Worm (Caenorhabditis elegans) whole organism, late embryonic: Measurements from ENCODE around the gene Y54G2A.16.

Experiments
- F13H6.1 ChIP-seq: sonication (generic microtip); optimal IDR thresholded peaks from 2 replicates; lab custom pipeline; 2016; ENCODE audit warnings: missing genetic modification characterization, missing compliant biosample characterization
- elt-2 ChIP-seq: sonication (generic microtip); optimal IDR thresholded peaks from 2 replicates; lab custom pipeline; 2016; ENCODE audit warnings: missing genetic modification reagents, missing genetic modification characterization, missing compliant biosample characterization
- odd-2 ChIP-seq: sonication (generic microtip); optimal IDR thresholded peaks from 2 replicates; lab custom pipeline; 2017; ENCODE audit warnings: antibody characterized with exemption, mild to moderate bottlenecking, missing genetic modification characterization, missing compliant biosample characterization
- pax-1 ChIP-seq: fragments of 150-350 bp; optimal IDR thresholded peaks from 2 replicates; lab custom pipeline; 2014; ENCODE audit warnings: missing biosample characterization, missing genetic modification characterization
- unc-55 ChIP-seq: sonication (generic microtip); optimal IDR thresholded peaks from 2 replicates; lab custom pipeline; 2017; ENCODE audit warnings: missing biosample characterization, missing genetic modification reagents, missing genetic modification characterization

DNA sequence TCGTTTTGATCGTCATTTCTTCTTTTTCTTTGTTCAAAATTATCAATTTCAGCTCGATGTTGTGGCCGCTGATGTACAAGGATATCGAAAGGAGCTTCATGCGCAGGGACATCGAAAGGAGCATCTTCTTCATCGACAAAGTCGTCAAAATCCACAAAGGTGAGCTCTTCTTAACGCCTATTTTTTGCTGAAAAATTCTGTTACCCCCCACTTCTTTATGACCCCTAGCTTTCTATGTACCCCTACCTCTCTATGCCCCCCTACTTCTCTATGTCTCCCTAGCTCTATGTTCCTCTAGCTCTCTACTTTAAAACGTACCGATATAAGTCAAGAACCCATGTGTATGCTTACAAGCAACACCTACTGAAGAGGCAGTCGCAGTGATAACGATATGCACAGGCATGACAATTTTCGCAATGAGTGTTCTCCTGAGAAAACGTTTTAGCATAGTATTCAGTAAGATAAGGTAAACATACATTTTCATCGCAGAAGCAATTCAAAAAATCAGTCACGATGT is 33.1 kb upstream of the Y54G2A.16 start, which contains the start of gene Y54G2A.36:
- no peak for TF ChIP-seq odd-2
- TF ChIP-seq F13H6.1 (tag; lab: Kevin White, UChicago), result no peak
- no peak for TF ChIP-seq unc-55
- no peak for TF ChIP-seq pax-1
- no peak for TF ChIP-seq elt-2 (tag; lab: Kevin White, UChicago)
